Worm (Caenorhabditis elegans): Measurements from ENCODE around the gene daf-42.

DNA sequence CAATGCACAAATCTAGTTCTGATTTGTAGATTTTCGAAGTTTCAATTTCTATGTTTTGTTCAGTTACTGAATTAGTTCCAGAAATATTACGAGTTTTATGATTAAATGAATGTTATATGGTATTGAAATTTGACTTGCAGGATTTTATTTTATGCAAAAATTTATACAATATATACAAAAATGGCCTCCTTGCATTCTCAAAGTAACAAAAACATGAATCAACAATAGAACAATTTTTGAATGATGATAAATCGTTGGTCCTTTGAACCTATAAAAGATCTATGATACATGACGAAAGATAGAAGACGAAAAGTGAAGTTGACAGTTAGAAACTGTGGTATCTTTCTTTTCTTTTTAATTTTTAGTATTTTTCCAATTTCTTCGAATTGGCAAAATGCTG, 29.9 kb upstream of the daf-42 start, which contains the start of gene T12B3.2:
- no peak for TF ChIP-seq flh-1 (GFP tag; optimal IDR thresholded peaks at IDR 0.05)
- no peak for TF ChIP-seq mep-1 (tag; optimal IDR thresholded peaks at IDR 0.05)
- TF ChIP-seq ztf-11 (tag; optimal IDR thresholded peaks at IDR 0.05) = no peak
- TF ChIP-seq mab-5 (tag; optimal IDR thresholded peaks at IDR 0.05) = no peak

Measured in whole organism, mixed stage, embryonic.